Worm (Caenorhabditis elegans) whole organism, L4 larva: ENCODE results near the gene ptp-3.

ENCODE experiments used
- F37D6.2 ChIP-seq: sonication (generic microtip); optimal IDR thresholded peaks from 2 replicates; lab custom pipeline; 2016; ENCODE audit warnings: mild to moderate bottlenecking, missing genetic modification characterization, missing compliant biosample characterization
- T20F7.1 ChIP-seq: fragments of 200-800 bp; sonication (Bioruptor generic); optimal IDR thresholded peaks from 2 replicates; lab custom pipeline; 2018; ENCODE audit warnings: mild to moderate bottlenecking, missing genetic modification characterization, missing compliant biosample characterization
- Y75B8A.6 ChIP-seq: fragments of 200-800 bp; sonication (Bioruptor generic); IDR thresholded peaks from 2 replicates; pipeline ENCODE4 v1.3.6; 2022; ENCODE audit warnings: missing genetic modification reagents, missing genetic modification characterization, missing compliant biosample characterization
- ZK337.2 ChIP-seq: fragments of 200-800 bp; sonication (Bioruptor generic); IDR thresholded peaks from 2 replicates; pipeline ENCODE4 v1.3.6; 2022; ENCODE audit warnings: missing genetic modification reagents, missing genetic modification characterization, missing compliant biosample characterization
- ZK546.5 ChIP-seq, 2 experiments: sonication (generic microtip); optimal IDR thresholded peaks; 2 replicates each; lab custom pipeline; 2017; ENCODE audit warnings: missing biosample characterization in 2 of 2, missing genetic modification characterization in 2 of 2
- aly-2 ChIP-seq: sonication (generic microtip); optimal IDR thresholded peaks from 2 replicates; lab custom pipeline; 2018; ENCODE audit warnings: missing biosample characterization, missing genetic modification characterization
- arid-1 ChIP-seq: fragments of 200-800 bp; sonication (Bioruptor generic); conservative IDR thresholded peaks from 2 replicates; pipeline ENCODE4 v1.3.6; 2022; ENCODE audit warnings: missing genetic modification reagents, missing genetic modification characterization, missing compliant biosample characterization
- ceh-32 ChIP-seq: sonication (generic microtip); optimal IDR thresholded peaks from 2 replicates; lab custom pipeline; 2016; ENCODE audit warnings: mild to moderate bottlenecking, missing genetic modification characterization, missing compliant biosample characterization; ENCODE audit not compliant: poor library complexity
- cey-2 ChIP-seq: sonication (generic microtip); optimal IDR thresholded peaks from 3 replicates; lab custom pipeline; 2017; ENCODE audit warnings: missing genetic modification characterization, mild to moderate bottlenecking, missing compliant biosample characterization, antibody characterized with exemption, borderline replicate concordance; ENCODE audit not compliant: insufficient read depth
- duxl-1 ChIP-seq: sonication (generic microtip); optimal IDR thresholded peaks from 2 replicates; lab custom pipeline; 2016; ENCODE audit warnings: mild to moderate bottlenecking, missing genetic modification characterization, moderate library complexity, missing compliant biosample characterization; ENCODE audit not compliant: poor library complexity
- dve-1 ChIP-seq: sonication (generic microtip); optimal IDR thresholded peaks from 2 replicates; lab custom pipeline; 2017; ENCODE audit warnings: antibody characterized with exemption, mild to moderate bottlenecking, missing genetic modification characterization, missing compliant biosample characterization; ENCODE audit not compliant: insufficient read depth
- egl-27 ChIP-seq: sonication (generic microtip); optimal IDR thresholded peaks from 3 replicates; lab custom pipeline; 2017; ENCODE audit warnings: missing biosample characterization, missing genetic modification reagents, missing genetic modification characterization
- hlh-11 ChIP-seq: fragments of 200-800 bp; sonication (Bioruptor generic); optimal IDR thresholded peaks from 2 replicates; lab custom pipeline; 2018; ENCODE audit warnings: mild to moderate bottlenecking, missing genetic modification characterization, missing compliant biosample characterization
- hmg-1.1 ChIP-seq: fragments of 200-800 bp; sonication (Bioruptor generic); IDR thresholded peaks from 2 replicates; pipeline ENCODE4 v1.3.6; 2022; ENCODE audit warnings: missing genetic modification reagents, missing genetic modification characterization, missing compliant biosample characterization
- lin-13 ChIP-seq: fragments of 150-350 bp; optimal IDR thresholded peaks from 2 replicates; lab custom pipeline; 2014; ENCODE audit warnings: missing biosample characterization, missing genetic modification reagents, missing genetic modification characterization
- lin-38 ChIP-seq: fragments of 200-800 bp; sonication (Bioruptor generic); IDR thresholded peaks from 2 replicates; pipeline ENCODE4 v1.3.6; 2022; ENCODE audit warnings: missing genetic modification reagents, missing genetic modification characterization, missing compliant biosample characterization
- lir-3 ChIP-seq: sonication (generic microtip); optimal IDR thresholded peaks from 2 replicates; lab custom pipeline; 2016; ENCODE audit warnings: mild to moderate bottlenecking, missing genetic modification characterization, missing compliant biosample characterization
- madf-9 ChIP-seq: fragments of 200-800 bp; sonication (Bioruptor generic); conservative IDR thresholded peaks from 2 replicates; pipeline ENCODE4 v1.3.6; 2022; ENCODE audit warnings: missing genetic modification reagents, missing genetic modification characterization, missing compliant biosample characterization
- mdt-29 ChIP-seq: fragments of 200-800 bp; sonication (Bioruptor generic); IDR thresholded peaks from 2 replicates; pipeline ENCODE4 v1.3.6; 2022; ENCODE audit warnings: missing genetic modification reagents, missing genetic modification characterization, missing compliant biosample characterization
- mes-2 ChIP-seq: sonication (generic microtip); optimal IDR thresholded peaks from 2 replicates; lab custom pipeline; 2016; ENCODE audit warnings: missing genotype, mild to moderate bottlenecking, missing genetic modification characterization, missing compliant biosample characterization; ENCODE audit not compliant: poor library complexity, severe bottlenecking
- pha-4 ChIP-seq, 2 experiments: fragments of 150-350 bp in 1 of 2; fragments of 200-800 bp in 1 of 2; sonication (Bioruptor generic) in 1 of 2; IDR thresholded peaks in 1 of 2; optimal IDR thresholded peaks in 1 of 2; 2 replicates each; pipeline versions ENCODE4 v1.3.6 to Lab custom; 2014 to 2022; ENCODE audit warnings: missing genetic modification characterization in 2 of 2, missing genetic modification reagents in 2 of 2, missing biosample characterization in 1 of 2, missing compliant biosample characterization in 1 of 2
- pqm-1 ChIP-seq: sonication (generic microtip); optimal IDR thresholded peaks from 2 replicates; lab custom pipeline; 2017; ENCODE audit warnings: missing biosample characterization, missing genetic modification characterization
- rbr-2 ChIP-seq: sonication (generic microtip); optimal IDR thresholded peaks from 2 replicates; lab custom pipeline; 2016; ENCODE audit warnings: missing genotype, missing genetic modification characterization, missing compliant biosample characterization
- set-16 ChIP-seq: fragments of 200-800 bp; sonication (Bioruptor generic); IDR thresholded peaks from 2 replicates; pipeline ENCODE4 v1.3.6; 2022; ENCODE audit warnings: missing genetic modification reagents, missing genetic modification characterization, missing compliant biosample characterization
- snpc-4 ChIP-seq: fragments of 150-350 bp; optimal IDR thresholded peaks from 2 replicates; lab custom pipeline; 2014; ENCODE audit warnings: missing biosample characterization, missing genetic modification characterization
- tag-97 ChIP-seq: fragments of 200-800 bp; sonication (Bioruptor generic); IDR thresholded peaks from 2 replicates; pipeline ENCODE4 v1.3.6; 2022; ENCODE audit warnings: missing genetic modification characterization, missing compliant biosample characterization
- unc-62 ChIP-seq, 3 experiments: fragments of 150-350 bp in 1 of 3; sonication (generic microtip); optimal IDR thresholded peaks in 2 of 3; peaks in 1 of 3; 1 replicate in 1 of 3; 2 replicates in 2 of 3; lab custom pipeline; 2014 to 2017; ENCODE audit warnings: missing biosample characterization in 3 of 3, missing genetic modification characterization in 3 of 3, missing genetic modification reagents in 3 of 3, missing genotype in 1 of 3
- zfp-2 ChIP-seq: sonication (generic microtip); optimal IDR thresholded peaks from 2 replicates; lab custom pipeline; 2016; ENCODE audit warnings: mild to moderate bottlenecking, missing genetic modification characterization, missing compliant biosample characterization

ptp-3 gene

DNA sequence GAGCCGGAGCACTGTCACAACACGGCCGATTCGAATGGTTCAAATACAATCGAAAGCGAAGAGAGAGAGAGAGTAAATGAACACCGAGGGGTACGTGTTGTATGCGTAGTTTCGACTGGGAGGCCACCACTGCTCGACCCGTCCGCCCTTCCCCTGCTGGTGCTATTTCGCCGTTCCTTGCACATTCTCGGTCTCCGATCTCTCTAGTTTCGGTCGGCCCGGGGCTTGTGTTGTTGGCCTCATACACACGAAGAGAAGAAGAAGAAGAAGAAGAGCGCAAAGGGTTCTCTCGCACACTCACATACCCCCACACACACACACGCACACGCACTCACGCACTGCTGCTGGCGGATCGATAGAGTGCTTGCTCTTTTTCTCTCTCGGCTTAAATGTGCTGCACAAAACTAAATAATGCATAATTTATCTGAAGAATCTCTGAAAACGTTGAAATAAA is 67.6 kb downstream of the ptp-3 start (continued):
- TF ChIP-seq arid-1 (GFP tag; lab: Robert Waterston, UW) (peak; percentile 32; the same call in 1 of the 2 replicates), pqm-1 (tag; lab: Kevin White, UChicago) (no peak), ceh-32 (no peak), madf-9 (GFP tag; lab: Robert Waterston, UW) (0 out of 2 replicates have a peak, but pooled peaks have one; percentile 13), mdt-29 (GFP tag; lab: Robert Waterston, UW) (no peak), F37D6.2 (peak; percentile 42), cey-2 (tag; lab: Kevin White, UChicago) (no peak), hmg-1.1 (peak; percentile 89)

DNA sequence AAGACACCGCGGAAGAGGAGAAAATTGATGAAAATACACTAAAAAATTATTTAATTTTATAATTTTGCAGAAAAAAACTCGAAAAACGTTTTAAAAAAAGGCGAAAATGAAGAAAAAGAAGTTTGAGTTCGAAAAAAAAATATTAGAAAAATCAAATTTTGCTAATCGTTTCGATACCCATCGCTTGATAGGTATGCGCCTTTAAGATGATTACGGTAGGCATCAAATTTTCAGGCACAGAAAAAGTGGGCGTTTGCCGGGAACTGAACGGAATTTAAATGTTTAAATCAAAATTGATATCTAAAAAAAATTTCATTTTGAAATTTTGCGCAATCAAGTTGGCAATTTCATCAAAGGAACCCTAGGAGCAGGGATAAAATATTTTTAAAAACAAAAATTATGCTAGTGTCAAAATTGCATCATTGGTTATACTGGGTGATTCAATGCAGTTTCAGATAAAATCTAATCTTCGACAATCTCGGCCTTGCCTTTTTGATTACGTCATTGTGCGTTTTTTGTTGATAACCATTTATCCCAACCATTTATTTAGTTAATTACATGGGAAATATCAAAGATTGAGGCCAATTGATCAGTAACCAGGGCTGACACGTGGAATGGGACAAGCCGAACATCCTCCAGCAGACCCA is 68.3 kb downstream of the ptp-3 start:
- TF ChIP-seq egl-27 (tag; lab: Kevin White, UChicago) = no peak
- TF ChIP-seq unc-62 (GFP tag; optimal IDR thresholded peaks at IDR 0.05 in 1 of 2; lab: Kevin White, UChicago) = peak in 1 of 2 experiments; percentile 23
- TF ChIP-seq unc-62 (tag; optimal IDR thresholded peaks at IDR 0.05; lab: Kevin White, UChicago) = no peak
- TF ChIP-seq, all 104 proteins: peak for 1

DNA sequence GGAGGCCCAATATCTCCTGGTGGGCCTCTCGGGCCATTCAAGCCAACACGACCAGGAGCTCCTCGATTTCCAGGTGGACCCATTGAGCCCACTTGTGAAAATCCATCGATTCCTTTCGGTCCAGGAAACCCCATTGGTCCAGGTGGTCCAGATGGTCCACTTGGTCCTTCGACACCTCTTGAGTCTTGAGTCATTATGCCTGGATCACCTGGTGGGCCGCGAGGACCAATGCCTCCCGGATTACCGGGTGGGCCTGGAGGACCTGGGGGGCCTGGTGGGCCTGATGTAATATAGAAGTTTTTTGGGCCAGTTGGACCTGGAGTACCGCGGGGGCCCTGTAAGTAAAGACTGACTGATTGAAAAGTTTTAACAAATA is 68.8 kb downstream of the ptp-3 start:
- peak; percentile 79 for TF ChIP-seq set-16 (GFP tag; lab: Robert Waterston, UW)
- TF ChIP-seq dve-1 (tag; lab: Kevin White, UChicago) = no peak

DNA sequence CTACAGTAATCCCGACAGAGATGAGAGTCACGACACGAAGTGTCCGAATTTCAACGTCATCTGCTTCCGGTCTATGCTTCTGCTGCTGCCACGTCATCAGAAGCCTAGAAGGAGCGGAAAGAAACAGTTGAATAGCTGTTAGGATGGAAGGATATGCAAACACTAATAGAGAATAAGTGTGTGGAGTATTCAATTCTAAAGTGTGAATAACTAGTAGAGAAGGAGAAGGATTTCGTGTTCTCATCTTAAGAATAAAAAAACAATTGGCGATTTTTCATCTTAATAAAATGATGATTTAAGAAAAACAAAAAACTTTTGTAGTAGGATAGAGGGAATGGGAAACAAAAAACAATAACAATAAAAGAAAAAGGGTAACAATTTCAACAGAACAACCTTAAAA is 70.5 kb downstream of the ptp-3 start, which contains the start of gene col-83:
col-83 (minus strand) TSS at position 101 of the 400 bp plus-strand sequence.
- TF ChIP-seq unc-62 (GFP tag; optimal IDR thresholded peaks at IDR 0.05 in 1 of 2; lab: Kevin White, UChicago) (peak in 1 of 2 experiments; percentile 7), unc-62 (tag; optimal IDR thresholded peaks at IDR 0.05; lab: Kevin White, UChicago) (no peak), ZK337.2 (no peak), aly-2 (tag; lab: Kevin White, UChicago) (no peak), lin-38 (GFP tag; lab: Robert Waterston, UW) (0 out of 2 replicates have a peak, but pooled peaks have one; percentile 13), Y75B8A.6 (GFP tag; lab: Robert Waterston, UW) (no peak), pha-4 (GFP tag; IDR thresholded peaks at IDR 0.05; lab: Robert Waterston, UW) (no peak), pha-4 (tag; optimal IDR thresholded peaks at IDR 0.05; lab: Kevin White, UChicago) (no peak)

DNA sequence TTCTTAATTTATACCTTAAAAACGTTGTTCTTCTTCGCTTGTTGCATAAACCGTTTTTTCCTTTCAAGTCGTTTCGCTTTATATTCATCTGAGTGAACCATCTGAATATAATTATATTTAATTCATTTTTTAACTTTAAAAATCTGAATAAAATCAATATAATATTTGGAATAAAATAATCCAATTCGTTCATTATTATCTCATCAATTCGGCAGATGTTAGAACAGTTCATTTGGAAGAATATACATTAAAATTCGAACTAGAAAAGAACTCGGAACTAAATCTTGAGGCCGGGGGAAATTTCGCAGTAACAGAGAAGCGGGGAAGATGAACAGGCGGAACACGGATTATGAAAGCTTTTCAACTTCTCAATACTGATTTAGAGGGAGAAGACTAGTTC is 73.6 kb downstream of the ptp-3 start, which contains the start of gene F33A8.4:
F33A8.4 (minus strand) TSS at position 101 of the 400 bp plus-strand sequence.
- TF ChIP-seq hlh-11 (no peak), arid-1 (GFP tag; lab: Robert Waterston, UW) (no peak), mes-2 (tag; lab: Kevin White, UChicago) (no peak), unc-62 (GFP tag; optimal IDR thresholded peaks at IDR 0.05 in 1 of 2; lab: Kevin White, UChicago) (peak in 1 of 2 experiments; percentile 14), unc-62 (tag; optimal IDR thresholded peaks at IDR 0.05; lab: Kevin White, UChicago) (no peak), rbr-2 (tag; lab: Kevin White, UChicago) (no peak), lir-3 (tag; lab: Kevin White, UChicago) (no peak), tag-97 (GFP tag; lab: Robert Waterston, UW) (no peak), cey-2 (tag; lab: Kevin White, UChicago) (no peak), lin-13 (GFP tag; lab: Kevin White, UChicago) (no peak), duxl-1 (tag; lab: Kevin White, UChicago) (no peak), T20F7.1 (peak; percentile 17), zfp-2 (tag; lab: Kevin White, UChicago) (no peak), lin-38 (GFP tag; lab: Robert Waterston, UW) (0 out of 2 replicates have a peak, but pooled peaks have one; percentile 27), snpc-4 (tag; lab: Kevin White, UChicago) (no peak), ZK546.5 (tag; optimal IDR thresholded peaks at IDR 0.05; lab: Kevin White, UChicago) (no peak)
